Fruit fly (Drosophila melanogaster): ENCODE measurements around the gene CG45067.

The CG45067 gene

DNA sequence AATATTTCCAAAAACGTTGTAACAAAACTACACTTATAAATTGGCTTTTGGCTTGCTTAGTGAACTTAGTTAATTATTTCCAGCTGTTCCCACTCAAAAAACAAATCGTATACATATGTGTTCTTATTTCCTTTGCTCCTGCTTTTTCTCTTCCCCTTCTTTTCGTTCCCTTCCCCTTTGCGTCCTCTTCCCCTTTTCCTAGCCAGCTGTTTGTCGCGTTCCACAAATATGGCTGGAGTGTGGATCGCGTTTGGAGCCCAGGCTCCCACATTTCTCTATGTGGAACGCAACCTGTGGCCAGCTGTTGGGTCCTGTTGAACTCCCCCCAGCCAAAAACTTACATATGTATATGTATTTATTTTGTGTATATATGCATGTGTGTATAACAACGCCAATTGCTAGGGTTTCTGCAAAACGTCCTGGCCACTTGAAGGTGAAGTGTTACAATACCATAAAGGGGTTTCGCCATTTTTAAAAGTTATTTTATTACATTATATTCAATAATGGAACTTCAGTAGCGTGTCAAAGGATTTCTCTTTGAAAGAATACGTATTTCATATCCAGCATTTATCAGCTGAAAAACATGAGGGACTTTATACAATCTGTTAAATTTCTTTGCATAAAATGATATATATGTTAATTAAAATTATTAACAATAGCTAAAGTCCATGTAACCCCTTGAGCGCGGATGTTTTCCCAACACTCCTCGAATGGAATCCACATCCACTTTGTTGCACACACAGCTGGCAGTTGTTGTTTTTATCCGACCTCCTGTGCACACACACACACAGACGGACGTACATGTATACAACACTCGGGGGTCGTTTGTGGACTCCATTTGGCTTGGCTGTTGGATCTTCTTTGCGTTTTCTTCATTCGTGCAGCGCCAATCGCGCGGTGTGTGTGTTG is 42.3 kb downstream of the CG45067 start (continued):
- TF ChIP-seq Abd-B (GFP tag; optimal IDR thresholded peaks at IDR 0.05) (no peak), CG10267 (tag; optimal IDR thresholded peaks at IDR 0.05) (no peak), zen (tag; optimal IDR thresholded peaks at IDR 0.05) (no peak), CG34422 (GFP tag; IDR thresholded peaks at IDR 0.05) (no peak), p53 (GFP tag; optimal IDR thresholded peaks at IDR 0.05) (no peak), CG8281 (tag; optimal IDR thresholded peaks at IDR 0.05) (no peak), Hr78 (GFP tag; optimal IDR thresholded peaks at IDR 0.05) (no peak), CG12155 (GFP tag; optimal IDR thresholded peaks at IDR 0.05) (no peak), insv (GFP tag; optimal IDR thresholded peaks at IDR 0.05) (no peak), CG13775 (GFP tag; optimal IDR thresholded peaks at IDR 0.05) (peak; percentile 38), Bteb2 (GFP tag; optimal IDR thresholded peaks at IDR 0.05) (no peak), Hr51 (GFP tag; optimal IDR thresholded peaks at IDR 0.05) (no peak), gsb-n (tag; optimal IDR thresholded peaks at IDR 0.05) (no peak), CG10274 (GFP tag; optimal IDR thresholded peaks at IDR 0.05) (no peak), CG34376 (GFP tag; optimal IDR thresholded peaks at IDR 0.05) (no peak), Dip2 (GFP tag; IDR thresholded peaks at IDR 0.05) (no peak), CG18262 (tag; optimal IDR thresholded peaks at IDR 0.05) (peak; percentile 4), Dfd (GFP tag; optimal IDR thresholded peaks at IDR 0.05) (no peak), CG3995 (GFP tag; optimal IDR thresholded peaks at IDR 0.05) (no peak), CG32772 (GFP tag; IDR thresholded peaks at IDR 0.05) (no peak), pb (GFP tag; optimal IDR thresholded peaks at IDR 0.05) (no peak), CG10543 (GFP tag; optimal IDR thresholded peaks at IDR 0.05) (peak; percentile 15), salm (tag; optimal IDR thresholded peaks at IDR 0.05) (no peak), CG8765 (GFP tag; IDR thresholded peaks at IDR 0.05) (no peak), CG1647 (GFP tag; optimal IDR thresholded peaks at IDR 0.05) (no peak), CG9797 (GFP tag; optimal IDR thresholded peaks at IDR 0.05) (no peak), hkb (optimal IDR thresholded peaks at IDR 0.05) (no peak), hkb (GFP tag; IDR thresholded peaks at IDR 0.05) (0 out of 2 replicates have a peak, but pooled peaks have one; percentile 8), bsh (GFP tag; optimal IDR thresholded peaks at IDR 0.05) (no peak), chm (GFP tag; IDR thresholded peaks at IDR 0.05) (peak; percentile 57), so (GFP tag; IDR thresholded peaks at IDR 0.05) (no peak), CG12659 (GFP tag; optimal IDR thresholded peaks at IDR 0.05) (no peak), YL-1 (GFP tag; optimal IDR thresholded peaks at IDR 0.05) (no peak), CG9727 (GFP tag; optimal IDR thresholded peaks at IDR 0.05) (peak; percentile 22), pzg (GFP tag; optimal IDR thresholded peaks at IDR 0.05) (no peak), CG12769 (tag; optimal IDR thresholded peaks at IDR 0.05) (no peak), gem (tag; optimal IDR thresholded peaks at IDR 0.05) (peak; percentile 46), CG10654 (GFP tag; optimal IDR thresholded peaks at IDR 0.05) (no peak), lola (GFP tag; optimal IDR thresholded peaks at IDR 0.05) (no peak), Neu2 (GFP tag; optimal IDR thresholded peaks at IDR 0.05; ENCODE audit: borderline replicate concordance) (no peak), odd (GFP tag; optimal IDR thresholded peaks at IDR 0.05) (no peak), CG10431 (GFP tag; optimal IDR thresholded peaks at IDR 0.05) (peak; percentile 56), wdn (GFP tag; IDR thresholded peaks at IDR 0.05) (no peak), CG9437 (GFP tag; optimal IDR thresholded peaks at IDR 0.05) (no peak), Rx (GFP tag; IDR thresholded peaks at IDR 0.05) (no peak), Dek (tag; optimal IDR thresholded peaks at IDR 0.05) (no peak), CG1024 (GFP tag; IDR thresholded peaks at IDR 0.05) (no peak), Aef1 (GFP tag; IDR thresholded peaks at IDR 0.05) (no peak), aop (GFP tag; IDR thresholded peaks at IDR 0.05) (no peak)

Data from whole organism, embryonic.